Fruit fly (Drosophila melanogaster): ENCODE results near the gene CG13895.
A peak's percentile ranks its signal among the peaks of the same experiment; 100 is the strongest.

Gene CG13895

DNA sequence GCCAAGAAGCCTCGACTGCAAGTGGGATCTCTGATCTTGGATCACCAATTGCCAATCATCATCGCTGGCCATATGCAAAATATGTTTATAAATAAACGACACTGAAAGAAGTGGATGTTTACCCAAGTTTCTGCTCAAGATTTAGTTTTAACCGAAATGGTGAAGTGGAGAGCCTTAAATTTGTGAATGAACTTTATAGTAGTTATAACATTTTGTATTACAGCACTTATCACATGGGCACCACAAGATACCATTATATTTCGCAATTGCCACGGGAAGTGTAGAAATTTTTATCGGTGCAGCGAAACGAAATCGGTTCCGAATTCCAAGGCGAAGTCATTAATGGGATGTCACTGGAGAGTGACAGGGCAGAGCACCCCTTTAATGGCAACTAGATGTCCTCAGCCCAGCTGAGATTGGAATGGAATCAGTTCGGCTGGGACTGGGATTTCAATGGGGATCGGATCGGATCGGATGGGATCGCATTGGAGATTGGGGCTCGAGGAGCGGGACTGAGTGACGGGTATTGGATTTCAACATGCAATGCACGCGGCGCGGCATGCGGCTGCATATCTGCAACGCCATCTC is 38.4 kb upstream of the CG13895 start:
- TF ChIP-seq lz (GFP tag; optimal IDR thresholded peaks at IDR 0.05) (peak; percentile 48), ss (GFP tag; optimal IDR thresholded peaks at IDR 0.05) (peak; percentile 83 to 90), Sox15 (GFP tag; optimal IDR thresholded peaks at IDR 0.05) (peak; percentile 62), eg (GFP tag; IDR thresholded peaks at IDR 0.05) (peak; percentile 19; the same call in 1 of the 3 replicates), Lpt (GFP tag; optimal IDR thresholded peaks at IDR 0.05) (no peak), Ets21C (GFP tag; optimal IDR thresholded peaks at IDR 0.05) (peak; percentile 3), CG10631 (GFP tag; optimal IDR thresholded peaks at IDR 0.05) (peak; percentile 76), achi (GFP tag; optimal IDR thresholded peaks at IDR 0.05) (peak; percentile 78), CG31627 (GFP tag; optimal IDR thresholded peaks at IDR 0.05) (peak; percentile 32), Eip93F (GFP tag; optimal IDR thresholded peaks at IDR 0.05) (no peak), cyc (GFP tag; optimal IDR thresholded peaks at IDR 0.05) (peak; percentile 40), fd85E (GFP tag; optimal IDR thresholded peaks at IDR 0.05) (no peak), CG8119 (GFP tag; IDR thresholded peaks at IDR 0.05) (no peak), svp (GFP tag) (peak; percentile 77), pdm3 (GFP tag; optimal IDR thresholded peaks at IDR 0.05) (peak; percentile 76), dsx (GFP tag; optimal IDR thresholded peaks at IDR 0.05; ENCODE audit: poor library complexity, severe bottlenecking) (peak; percentile 88), Hr39 (GFP tag; optimal IDR thresholded peaks at IDR 0.05) (peak; percentile 36), CG6808 (GFP tag; optimal IDR thresholded peaks at IDR 0.05) (peak; percentile 91), CG8632 (GFP tag; optimal IDR thresholded peaks at IDR 0.05) (peak; percentile 65), CG6792 (GFP tag; optimal IDR thresholded peaks at IDR 0.05) (peak; percentile 71), CG11294 (GFP tag; IDR thresholded peaks at IDR 0.05) (no peak), vri (GFP tag; optimal IDR thresholded peaks at IDR 0.05) (no peak), CG4318 (GFP tag; optimal IDR thresholded peaks at IDR 0.05) (no peak), CG6854 (GFP tag; optimal IDR thresholded peaks at IDR 0.05) (no peak), spab (GFP tag; optimal IDR thresholded peaks at IDR 0.05) (peak; percentile 88), Hr4 (GFP tag; optimal IDR thresholded peaks at IDR 0.05) (peak; percentile 22), acj6 (GFP tag; optimal IDR thresholded peaks at IDR 0.05) (peak; percentile 70), OdsH (GFP tag; optimal IDR thresholded peaks at IDR 0.05) (peak; percentile 67), CG6276 (GFP tag; optimal IDR thresholded peaks at IDR 0.05) (no peak), CG11902 (GFP tag; optimal IDR thresholded peaks at IDR 0.05) (peak; percentile 80), CG15336 (GFP tag; IDR thresholded peaks at IDR 0.05) (no peak), fkh (GFP tag; optimal IDR thresholded peaks at IDR 0.05) (no peak), Gug (GFP tag; IDR thresholded peaks at IDR 0.05) (no peak), esn (GFP tag; optimal IDR thresholded peaks at IDR 0.05) (peak; percentile 60), Smox (GFP tag; optimal IDR thresholded peaks at IDR 0.05) (peak; percentile 34), CG1621 (tag; optimal IDR thresholded peaks at IDR 0.05) (peak; percentile 89), salr (GFP tag; optimal IDR thresholded peaks at IDR 0.05) (peak; percentile 14 to 79), fd59A (GFP tag; optimal IDR thresholded peaks at IDR 0.05) (peak; percentile 85), CG6163 (GFP tag; IDR thresholded peaks at IDR 0.05) (peak; percentile 65), CG8319 (GFP tag; optimal IDR thresholded peaks at IDR 0.05) (peak; percentile 68), topi (GFP tag; optimal IDR thresholded peaks at IDR 0.05) (peak; percentile 58), Eip75B (GFP tag; optimal IDR thresholded peaks at IDR 0.05) (peak; percentile 81), Sox102F (GFP tag; optimal IDR thresholded peaks at IDR 0.05) (peak; percentile 30), CG3032 (tag; optimal IDR thresholded peaks at IDR 0.05) (peak; percentile 93), Sox14 (GFP tag; optimal IDR thresholded peaks at IDR 0.05) (peak; percentile 62), CG11762 (GFP tag; optimal IDR thresholded peaks at IDR 0.05; ENCODE audit: insufficient read depth) (peak; percentile 70), dac (GFP tag; optimal IDR thresholded peaks at IDR 0.05) (no peak), CG3919 (GFP tag; optimal IDR thresholded peaks at IDR 0.05) (peak; percentile 84), CG9139 (GFP tag; optimal IDR thresholded peaks at IDR 0.05) (peak; percentile 81), CG34406 (GFP tag; optimal IDR thresholded peaks at IDR 0.05) (peak; percentile 62), Blimp-1 (GFP tag; optimal IDR thresholded peaks at IDR 0.05) (no peak)
